Fruit fly (Drosophila melanogaster): Measurements from ENCODE around the gene CG32694.

DNA sequence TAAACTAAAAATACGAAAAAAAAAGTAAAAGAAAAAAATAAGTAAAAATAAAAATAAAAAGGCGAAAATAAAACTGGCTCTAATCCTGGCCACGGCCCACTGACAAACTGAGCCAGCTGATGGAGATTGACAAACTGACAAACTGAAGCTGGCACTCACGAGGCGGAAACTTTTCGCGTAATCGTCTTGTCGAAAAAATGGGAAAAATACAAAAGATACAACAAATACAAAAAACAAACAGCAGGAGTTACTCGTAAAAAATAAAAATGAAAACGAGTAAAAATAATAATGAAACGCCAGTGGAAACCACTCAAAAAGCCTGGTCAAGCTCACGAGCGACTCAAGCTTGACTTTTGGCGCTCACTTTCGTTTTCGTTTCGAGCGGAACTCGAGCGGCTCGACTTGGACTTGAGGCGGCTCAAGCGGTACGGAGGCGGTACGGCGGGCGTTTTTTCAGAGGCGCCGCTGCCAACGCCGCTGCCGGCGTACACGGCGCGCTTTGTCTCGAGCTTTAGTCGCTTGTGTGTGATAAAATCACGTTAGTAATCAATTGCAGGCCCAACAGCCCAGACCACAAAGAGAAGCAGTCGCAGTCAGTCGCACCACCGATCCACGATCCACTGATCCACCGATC, at the start of gene CG32694:
- TF ChIP-seq h (optimal IDR thresholded peaks at IDR 0.05) (no peak), Sin3A (optimal IDR thresholded peaks at IDR 0.05) (no peak)
